Worm (Caenorhabditis elegans) whole organism, mixed stage, embryonic: Measurements from ENCODE around the gene inso-1.

Source experiments
- ces-1 ChIP-seq: fragments of 150-350 bp; optimal IDR thresholded peaks from 2 replicates; lab custom pipeline; 2014; ENCODE audit warnings: missing biosample characterization, missing genetic modification reagents, missing genetic modification characterization
- drap-1 ChIP-seq: fragments of 200-800 bp; sonication (Bioruptor generic); optimal IDR thresholded peaks from 3 replicates; lab custom pipeline; 2018; ENCODE audit warnings: mild to moderate bottlenecking, missing genetic modification characterization, missing compliant biosample characterization
- lin-13 ChIP-seq: fragments of 150-350 bp; optimal IDR thresholded peaks from 2 replicates; lab custom pipeline; 2014; ENCODE audit warnings: missing biosample characterization, missing genetic modification characterization
- mls-2 ChIP-seq: sonication (generic microtip); optimal IDR thresholded peaks from 2 replicates; lab custom pipeline; 2016; ENCODE audit warnings: mild to moderate bottlenecking, missing genetic modification characterization, moderate library complexity, missing compliant biosample characterization
- nhr-76 ChIP-seq: sonication (generic microtip); optimal IDR thresholded peaks from 2 replicates; lab custom pipeline; 2017; ENCODE audit warnings: missing biosample characterization, missing genetic modification characterization
- snpc-4 ChIP-seq: fragments of 150-350 bp; optimal IDR thresholded peaks from 2 replicates; lab custom pipeline; 2014; ENCODE audit warnings: missing biosample characterization, missing genetic modification characterization
- unc-62 ChIP-seq: fragments of 150-350 bp; optimal IDR thresholded peaks from 2 replicates; lab custom pipeline; 2014; ENCODE audit warnings: missing biosample characterization, missing genetic modification reagents, missing genetic modification characterization
- ztf-11 ChIP-seq: fragments of 150-350 bp; optimal IDR thresholded peaks from 2 replicates; lab custom pipeline; 2014; ENCODE audit warnings: missing biosample characterization, missing genetic modification characterization

DNA sequence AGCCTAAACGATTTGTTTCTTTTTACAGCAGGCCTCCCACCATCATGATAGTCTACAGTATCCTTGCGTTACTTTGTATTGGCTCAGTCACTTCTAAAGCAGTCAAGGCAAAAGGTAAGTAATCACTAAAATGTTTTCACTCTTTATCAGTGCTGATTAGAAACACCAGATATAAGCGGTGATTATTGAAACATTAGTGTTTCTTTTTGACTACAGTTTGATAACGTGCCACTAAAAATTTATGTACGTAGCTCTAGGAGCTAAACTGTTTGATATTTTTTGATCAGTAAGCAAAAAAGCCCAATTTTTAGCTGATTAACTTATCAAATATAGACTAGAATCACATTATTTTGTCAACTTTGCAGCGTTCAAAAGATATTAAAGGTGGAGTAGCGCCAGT lies 11.6 kb downstream of the inso-1 start:
- TF ChIP-seq lin-13, result no peak
- no peak for TF ChIP-seq unc-62 (GFP tag; lab: Kevin White, UChicago)
- no peak for TF ChIP-seq mls-2 (tag; lab: Kevin White, UChicago)
- no peak for TF ChIP-seq snpc-4
- no peak for TF ChIP-seq ztf-11 (tag; lab: Kevin White, UChicago)
- no peak for TF ChIP-seq ces-1 (GFP tag; lab: Kevin White, UChicago)
- no peak for TF ChIP-seq drap-1 (GFP tag; lab: Kevin White, UChicago)
- TF ChIP-seq nhr-76 (tag; lab: Kevin White, UChicago), result no peak
